Fruit fly (Drosophila melanogaster) whole organism, adult: ENCODE results near the gene alrm.

Experiments used
- CG33017 ChIP-seq: fragments of 200-800 bp; sonication (Bioruptor generic); optimal IDR thresholded peaks from 2 replicates; lab custom pipeline; 2018; ENCODE audit warnings: missing biosample characterization, mild to moderate bottlenecking, missing genetic modification characterization, moderate library complexity
- CG7045 ChIP-seq: fragments of 200-800 bp; sonication (Bioruptor generic); optimal IDR thresholded peaks from 2 replicates; lab custom pipeline; 2017; ENCODE audit warnings: missing biosample characterization, mild to moderate bottlenecking, missing genetic modification characterization
- Clk ChIP-seq: fragments of 200-800 bp; sonication (Bioruptor generic); optimal IDR thresholded peaks from 2 replicates; lab custom pipeline; 2017; ENCODE audit warnings: missing biosample characterization, missing genetic modification characterization
- Crg-1 ChIP-seq: fragments of 200-800 bp; sonication (Bioruptor generic); optimal IDR thresholded peaks from 2 replicates; lab custom pipeline; 2016; ENCODE audit warnings: missing biosample characterization, missing genetic modification characterization
- Hr96 ChIP-seq: fragments of 200-800 bp; sonication (Bioruptor generic); optimal IDR thresholded peaks from 2 replicates; lab custom pipeline; 2016; ENCODE audit warnings: missing biosample characterization, missing genetic modification characterization
- bab1 ChIP-seq: fragments of 200-800 bp; sonication (Bioruptor generic); optimal IDR thresholded peaks from 3 replicates; lab custom pipeline; 2019; ENCODE audit warnings: missing biosample characterization, mild to moderate bottlenecking, missing genetic modification characterization, moderate library complexity
- cic ChIP-seq: fragments of 200-800 bp; sonication (Bioruptor generic); optimal IDR thresholded peaks from 2 replicates; lab custom pipeline; 2017; ENCODE audit warnings: missing biosample characterization, mild to moderate bottlenecking, missing genetic modification characterization, moderate library complexity
- cnc ChIP-seq, 2 experiments: fragments of >200 bp; optimal IDR thresholded peaks; 2 replicates each; lab custom pipeline; 2017
- kay ChIP-seq: fragments of 200-800 bp; sonication (Bioruptor generic); peaks from one replicate; lab custom pipeline; 2016; ENCODE audit warnings: missing biosample characterization, missing genetic modification characterization, borderline replicate concordance
- ovo ChIP-seq: fragments of 200-800 bp; sonication (Bioruptor generic); optimal IDR thresholded peaks from 2 replicates; lab custom pipeline; 2016; ENCODE audit warnings: missing biosample characterization, missing genetic modification characterization
- pad ChIP-seq: fragments of 200-800 bp; sonication (Bioruptor generic); optimal IDR thresholded peaks from 3 replicates; lab custom pipeline; 2017; ENCODE audit warnings: missing biosample characterization, missing genetic modification characterization, mild to moderate bottlenecking, moderate library complexity, missing genetic modification reagents
- tj ChIP-seq: fragments of 200-800 bp; sonication (Bioruptor generic); optimal IDR thresholded peaks from 3 replicates; lab custom pipeline; 2017; ENCODE audit warnings: missing biosample characterization, mild to moderate bottlenecking, missing genetic modification characterization, moderate library complexity
- toe ChIP-seq: fragments of 200-800 bp; sonication (Bioruptor generic); optimal IDR thresholded peaks from 2 replicates; lab custom pipeline; 2016; ENCODE audit warnings: missing biosample characterization, missing genetic modification characterization

DNA sequence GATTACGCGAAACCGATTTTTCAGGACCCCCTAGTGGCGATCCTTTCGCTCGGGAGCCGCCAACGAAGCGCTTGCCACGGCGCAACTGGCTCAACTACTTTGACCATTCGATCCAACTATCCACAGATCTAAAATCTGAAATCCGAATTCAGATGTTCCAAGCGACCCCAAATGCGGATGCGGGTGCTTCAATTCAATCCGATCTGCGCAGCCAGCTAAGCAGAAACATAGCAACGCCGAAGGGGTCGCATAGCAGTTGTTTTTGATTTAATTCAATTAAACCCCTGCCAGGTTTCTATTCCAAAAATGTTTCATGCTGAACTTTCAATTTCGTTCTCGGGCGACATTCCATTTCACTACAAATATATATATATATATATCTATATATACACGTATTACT lies at the start of gene alrm:
- no peak for TF ChIP-seq cnc (optimal IDR thresholded peaks at IDR 0.05; lab: Kevin White, UChicago)
- TF ChIP-seq Crg-1 (GFP tag; lab: Kevin White, UChicago), result no peak
- no peak for TF ChIP-seq pad
- TF ChIP-seq ovo (GFP tag; lab: Kevin White, UChicago), result no peak
- no peak for TF ChIP-seq CG7045 (GFP tag; lab: Kevin White, UChicago)
- no peak for TF ChIP-seq tj
- TF ChIP-seq Hr96 (GFP tag; lab: Kevin White, UChicago), result no peak
- no peak for TF ChIP-seq CG33017 (tag; lab: Kevin White, UChicago)
- TF ChIP-seq cic (GFP tag; lab: Kevin White, UChicago), result no peak
- TF ChIP-seq bab1 (GFP tag; lab: Kevin White, UChicago), result no peak
- TF ChIP-seq Clk (GFP tag; lab: Kevin White, UChicago), result no peak
- no peak for TF ChIP-seq toe (GFP tag; lab: Kevin White, UChicago)
- no peak for TF ChIP-seq kay (GFP tag; lab: Kevin White, UChicago)
